Fruit fly (Drosophila melanogaster) whole organism, prepupa: Measurements from ENCODE around the gene nonA.

Experiments
- CG10631 ChIP-seq: fragments of 200-800 bp; sonication (Bioruptor generic); optimal IDR thresholded peaks from 2 replicates; lab custom pipeline; 2016; ENCODE audit warnings: missing biosample characterization, missing genetic modification characterization
- CG10669 ChIP-seq: fragments of 200-800 bp; sonication (Bioruptor generic); optimal IDR thresholded peaks from 3 replicates; lab custom pipeline; 2018; ENCODE audit warnings: missing biosample characterization, mild to moderate bottlenecking, missing genetic modification characterization, moderate library complexity
- CG11762 ChIP-seq: fragments of 200-800 bp; sonication (Bioruptor generic); optimal IDR thresholded peaks from 3 replicates; lab custom pipeline; 2016; ENCODE audit warnings: missing biosample characterization, missing genetic modification characterization; ENCODE audit not compliant: insufficient read depth
- CG11902 ChIP-seq: fragments of 200-800 bp; sonication (Bioruptor generic); optimal IDR thresholded peaks from 3 replicates; lab custom pipeline; 2016; ENCODE audit warnings: missing biosample characterization, missing genetic modification characterization
- CG15336 ChIP-seq: fragments of 200-800 bp; sonication (Bioruptor generic); IDR thresholded peaks from 2 replicates; pipeline ENCODE4 v1.3.6; 2022; ENCODE audit warnings: missing biosample characterization, missing genetic modification characterization
- CG3032 ChIP-seq: fragments of 200-800 bp; optimal IDR thresholded peaks from 2 replicates; lab custom pipeline; 2019; ENCODE audit warnings: missing biosample characterization, mild to moderate bottlenecking, missing genetic modification characterization, moderate library complexity
- CG31627 ChIP-seq: fragments of 200-800 bp; sonication (Bioruptor generic); optimal IDR thresholded peaks from 3 replicates; lab custom pipeline; 2016; ENCODE audit warnings: missing biosample characterization, missing genetic modification characterization
- CG32006 ChIP-seq: fragments of 200-800 bp; sonication (Bioruptor generic); optimal IDR thresholded peaks from 3 replicates; lab custom pipeline; 2017; ENCODE audit warnings: missing biosample characterization, mild to moderate bottlenecking, missing genetic modification characterization
- CG34406 ChIP-seq: fragments of 200-800 bp; sonication (Bioruptor generic); optimal IDR thresholded peaks from 3 replicates; lab custom pipeline; 2016; ENCODE audit warnings: missing biosample characterization, missing genetic modification characterization
- CG3919 ChIP-seq: fragments of 200-800 bp; sonication (Bioruptor generic); optimal IDR thresholded peaks from 3 replicates; lab custom pipeline; 2016; ENCODE audit warnings: missing biosample characterization, missing genetic modification characterization
- CG4318 ChIP-seq: fragments of 200-800 bp; sonication (Bioruptor generic); optimal IDR thresholded peaks from 3 replicates; lab custom pipeline; 2017; ENCODE audit warnings: missing biosample characterization, mild to moderate bottlenecking, missing genetic modification characterization
- CG6163 ChIP-seq: fragments of 200-800 bp; sonication (Bioruptor generic); IDR thresholded peaks from 3 replicates; pipeline ENCODE4 v1.3.6; 2022; ENCODE audit warnings: missing biosample characterization, missing genetic modification characterization
- CG6792 ChIP-seq: fragments of 200-800 bp; sonication (Bioruptor generic); optimal IDR thresholded peaks from 3 replicates; lab custom pipeline; 2016; ENCODE audit warnings: missing biosample characterization, missing genetic modification characterization
- CG6808 ChIP-seq: fragments of 200-800 bp; sonication (Bioruptor generic); optimal IDR thresholded peaks from 3 replicates; lab custom pipeline; 2017; ENCODE audit warnings: missing biosample characterization, missing genetic modification characterization, mild to moderate bottlenecking, moderate library complexity, missing genetic modification reagents
- CG6854 ChIP-seq: fragments of 200-800 bp; sonication (Bioruptor generic); optimal IDR thresholded peaks from 2 replicates; lab custom pipeline; 2017; ENCODE audit warnings: missing biosample characterization, mild to moderate bottlenecking, missing genetic modification characterization
- CG8119 ChIP-seq: fragments of 200-800 bp; sonication (Bioruptor generic); IDR thresholded peaks from 3 replicates; pipeline ENCODE4 v1.3.6; 2022; ENCODE audit warnings: missing biosample characterization, missing genetic modification characterization
- CG8319 ChIP-seq: fragments of 200-800 bp; sonication (Bioruptor generic); optimal IDR thresholded peaks from 3 replicates; lab custom pipeline; 2016; ENCODE audit warnings: missing biosample characterization, missing genetic modification characterization
- CG8632 ChIP-seq: fragments of 200-800 bp; sonication (Bioruptor generic); optimal IDR thresholded peaks from 3 replicates; lab custom pipeline; 2016; ENCODE audit warnings: missing biosample characterization, missing genetic modification characterization
- Eip78C ChIP-seq: fragments of 200-800 bp; sonication (Bioruptor generic); peaks from one replicate; lab custom pipeline; 2016; ENCODE audit warnings: missing biosample characterization, missing genetic modification characterization
- Eip93F ChIP-seq: fragments of 200-800 bp; sonication (Bioruptor generic); optimal IDR thresholded peaks from 2 replicates; lab custom pipeline; 2016; ENCODE audit warnings: missing biosample characterization, mild to moderate bottlenecking, missing genetic modification characterization
- Ets21C ChIP-seq: fragments of 200-800 bp; sonication (Bioruptor generic); optimal IDR thresholded peaks from 3 replicates; lab custom pipeline; 2016; ENCODE audit warnings: missing biosample characterization, missing genetic modification characterization
- Ets96B ChIP-seq: fragments of 200-800 bp; optimal IDR thresholded peaks from 2 replicates; lab custom pipeline; 2019; ENCODE audit warnings: missing biosample characterization, mild to moderate bottlenecking, missing genetic modification characterization, moderate library complexity
- Gug ChIP-seq: fragments of 200-800 bp; sonication (Bioruptor generic); IDR thresholded peaks from 2 replicates; pipeline ENCODE4 v1.3.6; 2022; ENCODE audit warnings: missing biosample characterization, missing genetic modification characterization
- Hr38 ChIP-seq: sonication (Bioruptor generic); optimal IDR thresholded peaks from 2 replicates; lab custom pipeline; 2016; ENCODE audit warnings: missing biosample characterization, missing genetic modification characterization
- Lpt ChIP-seq: fragments of 200-800 bp; sonication (Bioruptor generic); optimal IDR thresholded peaks from 3 replicates; lab custom pipeline; 2016; ENCODE audit warnings: missing biosample characterization, missing genetic modification characterization
- OdsH ChIP-seq: fragments of 200-800 bp; sonication (Bioruptor generic); optimal IDR thresholded peaks from 3 replicates; lab custom pipeline; 2016; ENCODE audit warnings: missing biosample characterization, missing genetic modification characterization
- Smox ChIP-seq: fragments of 200-800 bp; sonication (Bioruptor generic); optimal IDR thresholded peaks from 3 replicates; lab custom pipeline; 2016; ENCODE audit warnings: missing biosample characterization, missing genetic modification characterization
- Sox102F ChIP-seq: fragments of 200-800 bp; sonication (Bioruptor generic); optimal IDR thresholded peaks from 2 replicates; lab custom pipeline; 2016; ENCODE audit warnings: missing biosample characterization, mild to moderate bottlenecking, missing genetic modification characterization
- Sox14 ChIP-seq: fragments of 200-800 bp; sonication (Bioruptor generic); optimal IDR thresholded peaks from 3 replicates; lab custom pipeline; 2016; ENCODE audit warnings: missing biosample characterization, missing genetic modification characterization
- Sox15 ChIP-seq: fragments of 200-800 bp; sonication (Bioruptor generic); optimal IDR thresholded peaks from 3 replicates; lab custom pipeline; 2016; ENCODE audit warnings: missing biosample characterization, missing genetic modification characterization
- achi ChIP-seq: fragments of 200-800 bp; sonication (Bioruptor generic); optimal IDR thresholded peaks from 3 replicates; lab custom pipeline; 2016; ENCODE audit warnings: missing biosample characterization, missing genetic modification characterization
- cyc ChIP-seq: fragments of 200-800 bp; sonication (Bioruptor generic); optimal IDR thresholded peaks from 3 replicates; lab custom pipeline; 2016; ENCODE audit warnings: missing biosample characterization, missing genetic modification characterization
- dac ChIP-seq: fragments of 200-800 bp; sonication (Bioruptor generic); optimal IDR thresholded peaks from 2 replicates; lab custom pipeline; 2017; ENCODE audit warnings: missing biosample characterization, mild to moderate bottlenecking, missing genetic modification characterization
- dsx ChIP-seq: fragments of 200-800 bp; optimal IDR thresholded peaks from 3 replicates; lab custom pipeline; 2019; ENCODE audit warnings: missing biosample characterization, mild to moderate bottlenecking, missing genetic modification characterization, moderate library complexity; ENCODE audit not compliant: poor library complexity, severe bottlenecking
- eg ChIP-seq: fragments of 200-800 bp; sonication (Bioruptor generic); IDR thresholded peaks from 3 replicates; pipeline ENCODE4 v1.3.6; 2022; ENCODE audit warnings: missing biosample characterization, missing genetic modification characterization
- esn ChIP-seq: fragments of 200-800 bp; sonication (Bioruptor generic); optimal IDR thresholded peaks from 2 replicates; lab custom pipeline; 2016; ENCODE audit warnings: missing biosample characterization, mild to moderate bottlenecking, missing genetic modification characterization, moderate library complexity
- fkh ChIP-seq: fragments of 200-800 bp; sonication (Bioruptor generic); optimal IDR thresholded peaks from 3 replicates; lab custom pipeline; 2017; ENCODE audit warnings: missing biosample characterization, mild to moderate bottlenecking, missing genetic modification characterization, moderate library complexity
- net ChIP-seq: fragments of 200-800 bp; sonication (Bioruptor generic); optimal IDR thresholded peaks from 3 replicates; lab custom pipeline; 2016; ENCODE audit warnings: missing biosample characterization, missing genetic modification characterization
- pdm3 ChIP-seq: fragments of 200-800 bp; sonication (Bioruptor generic); optimal IDR thresholded peaks from 3 replicates; lab custom pipeline; 2016; ENCODE audit warnings: missing biosample characterization, missing genetic modification characterization
- salr ChIP-seq, 2 experiments: fragments of 200-800 bp; sonication (Bioruptor generic); optimal IDR thresholded peaks; 3 replicates each; lab custom pipeline; 2016 to 2018; ENCODE audit warnings: missing biosample characterization in 2 of 2, missing genetic modification characterization in 2 of 2, mild to moderate bottlenecking in 1 of 2
- spab ChIP-seq: fragments of 200-800 bp; sonication (Bioruptor generic); optimal IDR thresholded peaks from 2 replicates; lab custom pipeline; 2017; ENCODE audit warnings: missing biosample characterization, mild to moderate bottlenecking, missing genetic modification characterization, missing genetic modification reagents
- ss ChIP-seq, 2 experiments: fragments of 200-800 bp; sonication (Bioruptor generic); optimal IDR thresholded peaks; 2 replicates in 1 of 2; 3 replicates in 1 of 2; lab custom pipeline; 2017 to 2018; ENCODE audit warnings: mild to moderate bottlenecking in 2 of 2, missing biosample characterization in 2 of 2, missing genetic modification characterization in 2 of 2, moderate library complexity in 1 of 2
- topi ChIP-seq: fragments of 200-800 bp; sonication (Bioruptor generic); optimal IDR thresholded peaks from 3 replicates; lab custom pipeline; 2016; ENCODE audit warnings: missing biosample characterization, missing genetic modification characterization
- vri ChIP-seq: fragments of 200-800 bp; sonication (Bioruptor generic); optimal IDR thresholded peaks from 3 replicates; lab custom pipeline; 2016; ENCODE audit warnings: missing biosample characterization, mild to moderate bottlenecking, missing genetic modification characterization

The nonA gene

DNA sequence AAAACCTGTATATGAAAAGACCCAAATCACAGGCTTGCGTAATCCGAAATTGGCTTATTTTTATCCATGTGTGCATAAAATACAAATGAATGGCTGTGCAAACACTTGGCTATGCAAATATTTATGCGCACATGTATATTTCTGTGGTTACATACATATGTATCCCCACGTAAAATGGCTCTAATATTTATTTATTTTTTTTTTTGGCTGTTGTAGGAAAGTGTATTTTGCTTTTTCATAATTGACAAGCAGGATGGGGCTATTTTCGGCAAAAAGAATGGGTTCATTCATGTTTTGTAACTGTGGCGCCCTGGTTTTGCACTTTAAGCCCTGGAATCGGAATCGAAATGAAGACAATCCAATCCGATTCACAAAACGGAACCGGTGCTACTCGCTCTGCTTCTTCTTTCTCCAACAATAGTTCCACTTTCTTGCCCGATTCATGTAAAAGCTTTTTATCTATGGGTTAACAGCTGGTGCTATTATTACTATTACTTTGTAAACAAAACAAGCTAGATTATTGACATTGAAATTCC, 26.2 kb upstream of the nonA start (continued):
- TF ChIP-seq spab (GFP tag; lab: Kevin White, UChicago), result peak; percentile 31
- peak; percentile 79 for TF ChIP-seq Sox14 (GFP tag; lab: Kevin White, UChicago)
- TF ChIP-seq CG3919 (GFP tag; lab: Kevin White, UChicago), result peak; percentile 84
- peak; percentile 25 to 62 for TF ChIP-seq ss (GFP tag; optimal IDR thresholded peaks at IDR 0.05; lab: Kevin White, UChicago)
- TF ChIP-seq CG6808 (GFP tag; lab: Kevin White, UChicago), result peak; percentile 39
- peak; percentile 62 for TF ChIP-seq CG8319 (GFP tag; lab: Kevin White, UChicago)
- peak; percentile 71 for TF ChIP-seq CG34406 (GFP tag; lab: Kevin White, UChicago)
- TF ChIP-seq vri, result peak; percentile 67
- TF ChIP-seq Ets21C (GFP tag; lab: Kevin White, UChicago), result peak; percentile 70
- TF ChIP-seq Lpt, result peak; percentile 69
- peak; percentile 68 for TF ChIP-seq CG4318
- TF ChIP-seq esn, result peak; percentile 80
- peak; percentile 20 for TF ChIP-seq Eip93F (GFP tag; lab: Kevin White, UChicago)
- TF ChIP-seq CG8119 (GFP tag; lab: Robert Waterston, UW), result peak; percentile 82
- peak; percentile 62 for TF ChIP-seq dsx (GFP tag; lab: Kevin White, UChicago)
- peak; percentile 45 for TF ChIP-seq CG11902 (GFP tag; lab: Kevin White, UChicago)
- TF ChIP-seq Ets96B (tag; lab: Kevin White, UChicago), result peak; percentile 48
- TF ChIP-seq achi (GFP tag; lab: Kevin White, UChicago), result peak; percentile 80
- TF ChIP-seq, all 60 proteins: peak for 55

DNA sequence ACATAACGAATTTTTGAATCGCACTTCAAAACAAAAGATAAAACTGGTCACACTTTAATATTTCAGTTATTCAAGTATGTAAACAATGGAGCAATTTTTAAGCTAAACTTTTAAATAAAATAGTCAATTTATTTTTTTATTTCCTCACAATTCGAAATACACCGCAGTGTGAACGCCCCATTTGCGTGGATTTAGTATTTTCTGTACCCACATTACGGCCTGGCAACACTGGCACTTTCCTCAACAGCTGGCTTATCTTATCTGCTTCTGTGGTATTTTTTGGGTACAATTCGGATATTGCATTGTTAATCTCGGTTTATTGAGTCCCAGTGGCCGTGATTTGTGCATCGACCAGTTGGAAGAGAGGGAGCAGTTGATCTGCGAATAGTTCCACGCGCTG, 11.3 kb upstream of the nonA start, which contains the start of gene sl:
sl (plus strand) TSS at position 254 of the 400 bp plus-strand sequence.
- TF ChIP-seq CG31627 (GFP tag; lab: Kevin White, UChicago) (peak; percentile 12), Gug (GFP tag; lab: Robert Waterston, UW) (no peak)
- TF ChIP-seq, all 60 proteins: peak for 1

DNA sequence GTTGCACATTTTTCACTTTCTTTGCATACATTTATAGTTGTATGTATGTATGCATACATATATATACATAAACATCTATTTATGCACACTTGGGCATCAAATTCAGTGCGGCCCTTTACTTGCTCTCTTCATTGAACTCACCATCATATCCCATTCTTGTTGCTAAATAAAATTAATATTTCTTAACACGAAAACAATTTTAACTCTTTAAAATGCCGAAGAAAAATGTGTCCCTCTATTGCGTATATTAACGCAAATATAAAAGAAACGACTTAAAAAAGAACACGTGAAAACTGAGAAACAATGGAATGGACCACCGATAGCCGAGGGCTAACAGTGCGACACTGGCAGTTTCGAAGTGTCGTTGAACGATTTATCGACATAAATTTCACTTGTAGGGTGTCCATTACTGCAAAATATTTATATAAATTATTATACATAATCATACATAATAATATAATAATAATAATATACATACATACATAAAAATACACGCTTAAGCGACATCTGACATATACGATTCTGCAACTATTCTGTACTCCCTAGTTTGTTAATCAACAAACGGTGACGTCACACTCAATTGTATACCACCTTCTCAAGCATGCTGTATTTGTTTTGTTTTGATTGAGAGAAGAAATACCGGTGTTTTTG, 2.6 kb upstream of the nonA start, which contains the start of the genes U2af50 and PIG-Q:
U2af50 (minus strand) TSS at position 370 of the 651 bp plus-strand sequence.
PIG-Q (plus strand) TSS at position 474 of the 651 bp plus-strand sequence.
- TF ChIP-seq dac (GFP tag; lab: Kevin White, UChicago) (peak; percentile 82), CG31627 (GFP tag; lab: Kevin White, UChicago) (peak; percentile 75), CG8319 (GFP tag; lab: Kevin White, UChicago) (peak; percentile 73), CG34406 (GFP tag; lab: Kevin White, UChicago) (peak; percentile 94), net (GFP tag; lab: Kevin White, UChicago) (no peak), CG6854 (peak; percentile 83), CG11762 (GFP tag; lab: Kevin White, UChicago) (peak; percentile 86), Eip78C (peak; percentile 92), Smox (GFP tag; lab: Kevin White, UChicago) (no peak), esn (peak; percentile 83), salr (GFP tag; optimal IDR thresholded peaks at IDR 0.05; lab: Kevin White, UChicago) (no peak), CG6808 (GFP tag; lab: Kevin White, UChicago) (no peak), CG6163 (no peak), Hr38 (no peak), CG15336 (GFP tag; lab: Robert Waterston, UW) (peak; percentile 90), cyc (GFP tag; lab: Kevin White, UChicago) (peak; percentile 74), CG10669 (GFP tag; lab: Kevin White, UChicago) (peak; percentile 89), CG6792 (GFP tag; lab: Kevin White, UChicago) (peak; percentile 84), OdsH (GFP tag; lab: Kevin White, UChicago) (peak; percentile 90), eg (GFP tag; lab: Robert Waterston, UW) (no peak), achi (GFP tag; lab: Kevin White, UChicago) (peak; percentile 93), CG8632 (GFP tag; lab: Kevin White, UChicago) (peak; percentile 90), Sox102F (GFP tag; lab: Kevin White, UChicago) (no peak), Gug (GFP tag; lab: Robert Waterston, UW) (peak; percentile 89), pdm3 (GFP tag; lab: Kevin White, UChicago) (peak; percentile 81), CG10631 (GFP tag; lab: Kevin White, UChicago) (peak; percentile 94), CG11902 (GFP tag; lab: Kevin White, UChicago) (peak; percentile 79), CG3032 (tag; lab: Kevin White, UChicago) (peak; percentile 93), CG3919 (GFP tag; lab: Kevin White, UChicago) (no peak), CG32006 (GFP tag; lab: Kevin White, UChicago) (peak; percentile 93), topi (GFP tag; lab: Kevin White, UChicago) (no peak), Eip93F (GFP tag; lab: Kevin White, UChicago) (peak; percentile 38), Sox15 (GFP tag; lab: Kevin White, UChicago) (peak; percentile 84), fkh (GFP tag; lab: Kevin White, UChicago) (peak; percentile 90), Ets96B (tag; lab: Kevin White, UChicago) (peak; percentile 91)
